Worm (Caenorhabditis elegans) whole organism, L1 larva: ENCODE results near the gene mdt-8.

Experiments used
- alr-1 ChIP-seq: fragments of 200-800 bp; sonication (Bioruptor generic); optimal IDR thresholded peaks from 2 replicates; lab custom pipeline; 2018; ENCODE audit warnings: borderline replicate concordance, mild to moderate bottlenecking, missing genetic modification characterization, missing compliant biosample characterization
- ceh-63 ChIP-seq: fragments of 200-800 bp; sonication (Bioruptor generic); optimal IDR thresholded peaks from 2 replicates; lab custom pipeline; 2018; ENCODE audit warnings: mild to moderate bottlenecking, missing genetic modification characterization, missing compliant biosample characterization
- ceh-82 ChIP-seq, 3 experiments: fragments of 150-350 bp in 1 of 3; sonication (generic microtip) in 2 of 3; optimal IDR thresholded peaks; 2 replicates each; lab custom pipeline; 2014 to 2017; ENCODE audit warnings: missing biosample characterization in 3 of 3, missing genetic modification characterization in 3 of 3
- dsc-1 ChIP-seq: sonication (generic microtip); optimal IDR thresholded peaks from 2 replicates; lab custom pipeline; 2016; ENCODE audit warnings: mild to moderate bottlenecking, missing genetic modification characterization, missing compliant biosample characterization
- egl-27 ChIP-seq, 2 experiments: fragments of 150-350 bp in 1 of 2; sonication (generic microtip); optimal IDR thresholded peaks; 3 replicates each; lab custom pipeline; 2017 to 2018; ENCODE audit warnings: missing biosample characterization in 2 of 2, missing genetic modification characterization in 2 of 2, missing genetic modification reagents in 2 of 2
- elt-3 ChIP-seq, 6 experiments: fragments of 150-350 bp in 1 of 6; sonication (generic microtip); optimal IDR thresholded peaks; 2 replicates each; lab custom pipeline; 2017 to 2018; ENCODE audit warnings: missing biosample characterization in 6 of 6, missing genetic modification characterization in 6 of 6, inconsistent platforms in 1 of 6
- grh-1 ChIP-seq: fragments of 200-800 bp; sonication (Bioruptor generic); IDR thresholded peaks from 2 replicates; pipeline ENCODE4 v1.3.6; 2022; ENCODE audit warnings: missing genetic modification reagents, missing genetic modification characterization, missing compliant biosample characterization
- lin-39 ChIP-seq: fragments of 150-350 bp; optimal IDR thresholded peaks from 2 replicates; lab custom pipeline; 2014; ENCODE audit warnings: missing biosample characterization, missing genetic modification reagents, missing genetic modification characterization
- lir-3 ChIP-seq: sonication (generic microtip); optimal IDR thresholded peaks from 2 replicates; lab custom pipeline; 2016; ENCODE audit warnings: mild to moderate bottlenecking, missing genetic modification characterization, moderate library complexity, missing compliant biosample characterization; ENCODE audit not compliant: poor library complexity
- lsy-2 ChIP-seq, 2 experiments: fragments of 150-350 bp; optimal IDR thresholded peaks; 2 replicates each; lab custom pipeline; 2014; ENCODE audit warnings: missing biosample characterization in 2 of 2, missing genetic modification characterization in 2 of 2
- nhr-77 ChIP-seq: fragments of 150-350 bp; optimal IDR thresholded peaks from 2 replicates; lab custom pipeline; 2014; ENCODE audit warnings: missing biosample characterization, missing genetic modification characterization
- rnt-1 ChIP-seq: sonication (generic microtip); optimal IDR thresholded peaks from 2 replicates; lab custom pipeline; 2016; ENCODE audit warnings: mild to moderate bottlenecking, missing genetic modification characterization, moderate library complexity, missing compliant biosample characterization
- snpc-4 ChIP-seq: fragments of 150-350 bp; optimal IDR thresholded peaks from 2 replicates; lab custom pipeline; 2014; ENCODE audit warnings: missing biosample characterization, missing genetic modification characterization
- unc-62 ChIP-seq: fragments of 150-350 bp; optimal IDR thresholded peaks from 2 replicates; lab custom pipeline; 2014; ENCODE audit warnings: missing biosample characterization, missing genetic modification reagents, missing genetic modification characterization

DNA sequence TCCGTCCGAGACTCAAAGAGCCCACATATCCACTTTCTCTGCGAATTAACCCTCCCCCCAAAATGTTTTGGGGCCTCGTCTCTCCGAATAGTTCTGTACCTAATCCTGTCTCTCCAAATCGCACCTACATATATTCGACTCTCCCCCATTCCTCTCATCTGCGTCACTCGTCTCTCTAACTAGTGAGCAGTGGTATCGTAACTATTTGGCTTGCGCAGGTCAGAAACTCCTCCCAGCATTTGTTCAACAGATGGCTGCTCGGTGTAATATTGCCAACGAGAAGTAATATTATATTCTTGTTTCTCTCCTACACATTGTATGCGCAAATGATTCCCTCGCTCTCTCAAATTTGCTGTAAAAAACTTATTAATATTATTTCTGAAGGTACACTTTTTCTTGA lies 22.0 kb upstream of the mdt-8 start, which contains the start of gene F54D5.24:
- TF ChIP-seq grh-1 (GFP tag; lab: Robert Waterston, UW) (no peak), rnt-1 (no peak), nhr-77 (tag; lab: Kevin White, UChicago) (no peak), lir-3 (no peak), egl-27 (tag; optimal IDR thresholded peaks at IDR 0.05; lab: Kevin White, UChicago) (no peak), lsy-2 (tag; optimal IDR thresholded peaks at IDR 0.05; lab: Kevin White, UChicago) (no peak), elt-3 (tag; optimal IDR thresholded peaks at IDR 0.05; lab: Kevin White, UChicago) (no peak), alr-1 (tag; lab: Kevin White, UChicago) (no peak), snpc-4 (tag; lab: Kevin White, UChicago) (no peak), ceh-63 (GFP tag; lab: Kevin White, UChicago) (no peak), unc-62 (GFP tag; lab: Kevin White, UChicago) (no peak), lin-39 (tag; lab: Kevin White, UChicago) (no peak), ceh-82 (tag; optimal IDR thresholded peaks at IDR 0.05; lab: Kevin White, UChicago) (no peak), dsc-1 (tag; lab: Kevin White, UChicago) (no peak)
